Fruit fly (Drosophila melanogaster): ENCODE results near the gene Cpsf100.

Gene Cpsf100

dm6 chr3R:29011144-29011543 lies 23.2 kb upstream of the Cpsf100 start:
- TF ChIP-seq pan (optimal IDR thresholded peaks at IDR 0.05) (no peak), dsf (GFP tag; optimal IDR thresholded peaks at IDR 0.05; ENCODE audit: borderline replicate concordance) (no peak), h (GFP tag; optimal IDR thresholded peaks at IDR 0.05) (no peak), jim (GFP tag; optimal IDR thresholded peaks at IDR 0.05) (no peak), Hr83 (GFP tag; optimal IDR thresholded peaks at IDR 0.05; ENCODE audit: poor library complexity, severe bottlenecking) (no peak)

dm6 chr3R:29020366-29020765 lies 14.0 kb upstream of the Cpsf100 start, which contains the start of gene wat:
Gene wat (minus strand): TSS chr3R:29020406.
- no peak for TF ChIP-seq Mio (GFP tag; optimal IDR thresholded peaks at IDR 0.05)
- no peak for TF ChIP-seq sv (GFP tag; optimal IDR thresholded peaks at IDR 0.05)
- no peak for TF ChIP-seq CG9705 (GFP tag; optimal IDR thresholded peaks at IDR 0.05)
- TF ChIP-seq Myc (optimal IDR thresholded peaks at IDR 0.05), result no peak
- TF ChIP-seq fru (GFP tag; optimal IDR thresholded peaks at IDR 0.05), result no peak
- TF ChIP-seq Sp1 (GFP tag; optimal IDR thresholded peaks at IDR 0.05), result no peak
- no peak for TF ChIP-seq Hr83 (GFP tag; optimal IDR thresholded peaks at IDR 0.05; ENCODE audit: poor library complexity, severe bottlenecking)
- TF ChIP-seq Dfd (GFP tag; optimal IDR thresholded peaks at IDR 0.05), result no peak
- no peak for TF ChIP-seq sage (GFP tag; optimal IDR thresholded peaks at IDR 0.05)
- TF ChIP-seq dmrt93B (GFP tag; optimal IDR thresholded peaks at IDR 0.05), result no peak
- no peak for TF ChIP-seq usp (GFP tag; optimal IDR thresholded peaks at IDR 0.05)
- no peak for TF ChIP-seq Vsx2 (GFP tag; optimal IDR thresholded peaks at IDR 0.05; ENCODE audit: partially characterized antibody)
- TF ChIP-seq woc (GFP tag; optimal IDR thresholded peaks at IDR 0.05), result no peak
- TF ChIP-seq Hnf4 (GFP tag; optimal IDR thresholded peaks at IDR 0.05), result no peak

- TF ChIP-seq sage (GFP tag; optimal IDR thresholded peaks at IDR 0.05) (no peak), lola (GFP tag; optimal IDR thresholded peaks at IDR 0.05) (no peak), dsf (GFP tag; optimal IDR thresholded peaks at IDR 0.05; ENCODE audit: borderline replicate concordance) (no peak), HLH106 (tag; optimal IDR thresholded peaks at IDR 0.05) (no peak), Hr83 (GFP tag; optimal IDR thresholded peaks at IDR 0.05; ENCODE audit: poor library complexity, severe bottlenecking) (no peak), CG32264 (GFP tag; optimal IDR thresholded peaks at IDR 0.05) (no peak), Hr78 (GFP tag; optimal IDR thresholded peaks at IDR 0.05) (no peak), Sp1 (GFP tag; optimal IDR thresholded peaks at IDR 0.05) (no peak), brk (GFP tag; optimal IDR thresholded peaks at IDR 0.05) (no peak), pan (optimal IDR thresholded peaks at IDR 0.05) (no peak), Jra (GFP tag; optimal IDR thresholded peaks at IDR 0.05) (no peak), psq (GFP tag; optimal IDR thresholded peaks at IDR 0.05) (no peak), foxo (GFP tag; optimal IDR thresholded peaks at IDR 0.05) (no peak), Vsx2 (GFP tag; optimal IDR thresholded peaks at IDR 0.05; ENCODE audit: partially characterized antibody) (no peak), Abd-B (GFP tag; optimal IDR thresholded peaks at IDR 0.05) (no peak), h (GFP tag; optimal IDR thresholded peaks at IDR 0.05) (no peak), Dfd (GFP tag; optimal IDR thresholded peaks at IDR 0.05) (no peak), GATAd (GFP tag; optimal IDR thresholded peaks at IDR 0.05) (no peak), dl (GFP tag; optimal IDR thresholded peaks at IDR 0.05; ENCODE audit: insufficient read depth in 1 of 2, partially characterized antibody in 2 of 2) (no peak), Mio (GFP tag; optimal IDR thresholded peaks at IDR 0.05) (no peak)
Measured at dm6 chr3R:29024671-29025070, 9.7 kb upstream of the Cpsf100 start, which contains the start of gene CG14518. Gene CG14518 (plus strand): TSS chr3R:29024971.

- peak; percentile 25 for TF ChIP-seq h (GFP tag; optimal IDR thresholded peaks at IDR 0.05)
- peak; percentile 19 for TF ChIP-seq Hr83 (GFP tag; optimal IDR thresholded peaks at IDR 0.05; ENCODE audit: poor library complexity, severe bottlenecking)
- no peak for TF ChIP-seq sv (GFP tag; optimal IDR thresholded peaks at IDR 0.05)
- no peak for TF ChIP-seq Rel (GFP tag; optimal IDR thresholded peaks at IDR 0.05)
- peak; percentile 28 for TF ChIP-seq Rel (tag; optimal IDR thresholded peaks at IDR 0.05)
Measured at dm6 chr3R:29027122-29027521, 7.3 kb upstream of the Cpsf100 start, which contains the start of the genes eIF4E6 and CG1951. Gene eIF4E6 (minus strand): TSS chr3R:29027174. Gene CG1951 (plus strand): TSS chr3R:29027236.

- TF ChIP-seq Hr78 (GFP tag; optimal IDR thresholded peaks at IDR 0.05), result no peak
- TF ChIP-seq ey (GFP tag; optimal IDR thresholded peaks at IDR 0.05), result no peak
- TF ChIP-seq h (GFP tag; optimal IDR thresholded peaks at IDR 0.05), result no peak
- TF ChIP-seq rgr (GFP tag; optimal IDR thresholded peaks at IDR 0.05), result no peak
- no peak for TF ChIP-seq br (GFP tag; optimal IDR thresholded peaks at IDR 0.05)
- TF ChIP-seq CrebA (GFP tag; optimal IDR thresholded peaks at IDR 0.05; ENCODE audit: borderline replicate concordance), result no peak
Measured at dm6 chr3R:29032542-29032941, 1.8 kb upstream of the Cpsf100 start, which contains the start of gene Ssl2. Gene Ssl2 (minus strand): TSS chr3R:29032642.
